Fruit fly (Drosophila melanogaster) S2 (cell line): ENCODE measurements around the gene Lim1.

Source experiments
- CG8478 ChIP-seq: fragments of >200 bp; optimal IDR thresholded peaks from 2 replicates; lab custom pipeline; 2018
- CTCF ChIP-seq, 2 experiments: fragments of >200 bp; optimal IDR thresholded peaks; 2 replicates each; lab custom pipeline; 2018

dm6 chrX:8780735-8781134, 24.9 kb downstream of the Lim1 start:
- no peak for TF ChIP-seq CG8478 (lab: Kevin White, UChicago)
- TF ChIP-seq CTCF (optimal IDR thresholded peaks at IDR 0.05; lab: Kevin White, UChicago), result no peak
